Worm (Caenorhabditis elegans): Measurements from ENCODE around the gene str-64.

DNA sequence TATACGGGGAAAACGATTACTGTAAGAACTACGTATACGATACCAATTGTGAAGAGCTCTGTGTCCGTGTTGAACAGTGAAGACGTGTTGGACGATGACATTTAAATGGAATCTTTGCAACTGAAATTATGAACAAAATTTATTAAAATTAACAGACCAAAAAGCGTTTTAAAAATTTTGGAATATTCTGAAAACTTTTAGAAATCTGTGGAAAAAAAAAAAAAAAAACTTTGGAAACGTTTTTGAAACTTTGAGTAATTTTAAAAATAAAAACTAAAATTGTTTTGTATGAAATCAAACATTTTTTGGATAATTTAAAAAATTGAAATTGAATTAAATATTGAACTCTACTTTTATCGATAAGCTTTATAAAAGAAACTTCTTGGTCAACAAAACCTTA, 27.0 kb upstream of the str-64 start, which contains the start of gene srt-63:
- no peak for TF ChIP-seq him-1 (tag; optimal IDR thresholded peaks at IDR 0.05)
- TF ChIP-seq W03F9.2 (tag; optimal IDR thresholded peaks at IDR 0.05), result no peak
- no peak for TF ChIP-seq dao-5 (tag; optimal IDR thresholded peaks at IDR 0.05)
